Worm (Caenorhabditis elegans): ENCODE measurements around the gene cuc-1.

ce11 chrIII:7855468-7855867, 5.3 kb downstream of the cuc-1 start:
- no peak for TF ChIP-seq unc-39 (tag; optimal IDR thresholded peaks at IDR 0.05)
- TF ChIP-seq pha-4 (tag; optimal IDR thresholded peaks at IDR 0.05): no peak
- no peak for TF ChIP-seq lin-13 (tag; optimal IDR thresholded peaks at IDR 0.05)
- no peak for TF ChIP-seq nhr-76 (tag; optimal IDR thresholded peaks at IDR 0.05)
- no peak for TF ChIP-seq unc-120 (tag; optimal IDR thresholded peaks at IDR 0.05; ENCODE audit: poor library complexity, severe bottlenecking)
- TF ChIP-seq ztf-11 (tag; optimal IDR thresholded peaks at IDR 0.05): no peak
- no peak for TF ChIP-seq cnd-1 (tag; optimal IDR thresholded peaks at IDR 0.05)
- no peak for TF ChIP-seq elt-1 (tag; optimal IDR thresholded peaks at IDR 0.05; ENCODE audit: borderline replicate concordance, insufficient read depth)
- no peak for TF ChIP-seq unc-62 (GFP tag; optimal IDR thresholded peaks at IDR 0.05)

All from whole organism, mixed stage, embryonic.